Worm (Caenorhabditis elegans) whole organism, early embryonic: ENCODE results near the gene srz-12.
"Not testable (repeated sequence)": the region's sequence is repeated elsewhere in the genome, so short reads cannot be mapped to it uniquely, and the experiment has no call there.

Experiments
- B0310.2 ChIP-seq: sonication (generic microtip); optimal IDR thresholded peaks from 2 replicates; lab custom pipeline; 2016; ENCODE audit warnings: mild to moderate bottlenecking, missing genetic modification characterization, missing compliant biosample characterization
- F13C5.2 ChIP-seq: sonication (generic microtip); optimal IDR thresholded peaks from 2 replicates; lab custom pipeline; 2017; ENCODE audit warnings: mild to moderate bottlenecking, missing genetic modification characterization, inconsistent platforms, missing compliant biosample characterization
- aly-1 ChIP-seq: sonication (generic microtip); optimal IDR thresholded peaks from 2 replicates; lab custom pipeline; 2016; ENCODE audit warnings: missing genetic modification characterization, missing compliant biosample characterization
- ama-1 ChIP-seq: fragments of 150-350 bp; optimal IDR thresholded peaks from 2 replicates; lab custom pipeline; 2014
- ceh-13 ChIP-seq: fragments of 200-800 bp; sonication (Bioruptor generic); optimal IDR thresholded peaks from 2 replicates; lab custom pipeline; 2018; ENCODE audit warnings: mild to moderate bottlenecking, missing genetic modification characterization, missing compliant biosample characterization
- ceh-36 ChIP-seq: sonication (generic microtip); optimal IDR thresholded peaks from 2 replicates; lab custom pipeline; 2016; ENCODE audit warnings: missing genetic modification characterization, inconsistent platforms, missing compliant biosample characterization
- ets-7 ChIP-seq: sonication (generic microtip); optimal IDR thresholded peaks from 2 replicates; lab custom pipeline; 2016; ENCODE audit warnings: missing genotype, missing genetic modification characterization, missing compliant biosample characterization
- flt-1 ChIP-seq: fragments of 200-800 bp; sonication (Bioruptor generic); IDR thresholded peaks from 2 replicates; pipeline ENCODE4 v1.3.6; 2022; ENCODE audit warnings: missing genetic modification characterization, missing compliant biosample characterization
- hmbx-1 ChIP-seq: sonication (generic microtip); optimal IDR thresholded peaks from 2 replicates; lab custom pipeline; 2016; ENCODE audit warnings: mild to moderate bottlenecking, missing genetic modification characterization, missing compliant biosample characterization
- hmg-4 ChIP-seq: fragments of 200-800 bp; sonication (Bioruptor generic); optimal IDR thresholded peaks from 2 replicates; lab custom pipeline; 2018; ENCODE audit warnings: mild to moderate bottlenecking, missing genetic modification characterization, missing compliant biosample characterization
- hnd-1 ChIP-seq: sonication (generic microtip); optimal IDR thresholded peaks from 2 replicates; lab custom pipeline; 2016; ENCODE audit warnings: missing genetic modification characterization, missing compliant biosample characterization
- pes-1 ChIP-seq: fragments of 200-800 bp; sonication (Bioruptor generic); IDR thresholded peaks from 2 replicates; pipeline ENCODE4 v1.3.6; 2022; ENCODE audit warnings: missing genetic modification reagents, missing genetic modification characterization, missing compliant biosample characterization
- scrt-1 ChIP-seq: fragments of 200-800 bp; sonication (Bioruptor generic); IDR thresholded peaks from 2 replicates; pipeline ENCODE4 v1.3.6; 2022; ENCODE audit warnings: missing genetic modification characterization, missing compliant biosample characterization
- sea-1 ChIP-seq: fragments of 200-800 bp; sonication (Bioruptor generic); conservative IDR thresholded peaks from 2 replicates; pipeline ENCODE4 v1.3.6; 2022; ENCODE audit warnings: missing genetic modification characterization, missing compliant biosample characterization
- tbx-11 ChIP-seq: fragments of 200-800 bp; sonication (Bioruptor generic); IDR thresholded peaks from 2 replicates; pipeline ENCODE4 v1.3.6; 2022; ENCODE audit warnings: missing genetic modification characterization, missing compliant biosample characterization
- tbx-37 ChIP-seq: fragments of 200-800 bp; sonication (Bioruptor generic); conservative IDR thresholded peaks from 2 replicates; pipeline ENCODE4 v1.3.6; 2022; ENCODE audit warnings: missing genetic modification reagents, missing genetic modification characterization, missing compliant biosample characterization
- tra-4 ChIP-seq: sonication (generic microtip); optimal IDR thresholded peaks from 2 replicates; lab custom pipeline; 2017; ENCODE audit warnings: missing genetic modification characterization, missing compliant biosample characterization

The srz-12 gene

DNA sequence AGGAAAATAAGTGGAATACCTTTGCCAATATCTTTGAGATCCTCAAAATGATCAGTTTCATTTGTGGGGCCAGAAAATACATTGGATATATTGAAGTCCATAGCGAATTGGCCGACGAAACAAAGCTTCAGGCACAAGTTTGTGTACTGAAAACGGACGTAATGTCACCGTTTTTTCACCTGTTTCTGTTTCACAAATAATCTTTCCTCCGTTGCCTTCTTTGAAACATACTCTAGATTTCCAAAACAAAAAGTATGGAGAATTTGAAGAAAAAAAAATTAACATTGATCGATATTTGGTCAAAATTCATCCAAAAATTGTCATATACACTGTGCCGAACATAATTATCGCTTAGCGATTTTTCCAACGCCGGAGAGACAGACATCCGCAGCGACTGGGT, at the start of gene srz-12:
srz-12 (minus strand) TSS at position 101 of the 400 bp plus-strand sequence.
- TF ChIP-seq F13C5.2 (no peak), aly-1 (tag; lab: Kevin White, UChicago) (no peak), hmbx-1 (tag; lab: Kevin White, UChicago) (no peak), sea-1 (GFP tag; lab: Robert Waterston, UW) (no peak), tbx-37 (GFP tag; lab: Robert Waterston, UW) (no peak)

DNA sequence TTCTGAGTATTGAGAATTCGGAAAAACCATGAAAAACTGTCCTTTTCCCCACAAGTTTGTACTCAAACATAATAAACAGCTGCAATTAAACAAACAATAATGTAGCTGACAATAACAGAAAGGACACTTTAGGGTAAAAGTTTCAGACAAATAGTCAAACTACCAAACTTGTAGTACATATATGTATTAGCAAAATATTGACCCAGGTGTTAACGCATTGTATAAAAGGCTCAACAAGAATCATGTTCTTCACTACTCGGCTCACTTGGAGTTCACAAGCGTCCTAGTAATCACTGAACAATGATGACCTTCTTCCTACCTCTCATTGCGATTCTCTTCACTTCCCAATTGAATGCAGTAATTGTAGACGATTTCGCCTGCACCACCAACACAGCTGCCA, 49.3 kb upstream of the srz-12 start, which contains the start of gene F35E8.6:
F35E8.6 (plus strand) TSS at position 301 of the 400 bp plus-strand sequence.
- TF ChIP-seq aly-1 (tag; lab: Kevin White, UChicago) (no peak), tra-4 (tag; lab: Kevin White, UChicago) (no peak), hnd-1 (tag; lab: Kevin White, UChicago) (no peak), tbx-11 (no peak), ceh-13 (GFP tag; lab: Kevin White, UChicago) (no peak), tbx-37 (GFP tag; lab: Robert Waterston, UW) (no peak), scrt-1 (GFP tag; lab: Robert Waterston, UW) (no peak), hmbx-1 (tag; lab: Kevin White, UChicago) (no peak), flt-1 (GFP tag; lab: Robert Waterston, UW) (no peak), ets-7 (tag; lab: Kevin White, UChicago) (no peak), hmg-4 (GFP tag; lab: Kevin White, UChicago) (no peak), ceh-36 (tag; lab: Kevin White, UChicago) (no peak), pes-1 (GFP tag; lab: Robert Waterston, UW) (no peak), F13C5.2 (no peak), sea-1 (GFP tag; lab: Robert Waterston, UW) (no peak)

DNA sequence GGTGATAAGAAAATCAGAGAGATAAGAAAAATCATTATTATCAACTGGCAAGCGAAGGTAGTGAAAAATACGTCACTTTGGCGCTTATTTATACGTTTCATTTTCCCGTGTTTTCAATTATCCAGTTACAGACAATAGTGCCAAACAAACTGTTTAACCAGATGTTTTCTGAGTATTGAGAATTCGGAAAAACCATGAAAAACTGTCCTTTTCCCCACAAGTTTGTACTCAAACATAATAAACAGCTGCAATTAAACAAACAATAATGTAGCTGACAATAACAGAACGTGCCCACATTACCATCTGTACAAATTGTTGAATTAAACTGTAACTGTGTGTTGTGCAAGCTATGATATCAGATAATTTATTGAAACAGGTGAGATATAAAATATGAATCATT, 43.0 kb upstream of the srz-12 start, which contains the start of the genes F35E8.1 and F35E8.2:
F35E8.1 (minus strand) TSS at position 101 of the 400 bp plus-strand sequence.
F35E8.2 (plus strand) TSS at position 132 of the 400 bp plus-strand sequence.
- TF ChIP-seq ceh-36, ets-7, hnd-1 (tag; lab: Kevin White, UChicago): not testable (repeated sequence)

DNA sequence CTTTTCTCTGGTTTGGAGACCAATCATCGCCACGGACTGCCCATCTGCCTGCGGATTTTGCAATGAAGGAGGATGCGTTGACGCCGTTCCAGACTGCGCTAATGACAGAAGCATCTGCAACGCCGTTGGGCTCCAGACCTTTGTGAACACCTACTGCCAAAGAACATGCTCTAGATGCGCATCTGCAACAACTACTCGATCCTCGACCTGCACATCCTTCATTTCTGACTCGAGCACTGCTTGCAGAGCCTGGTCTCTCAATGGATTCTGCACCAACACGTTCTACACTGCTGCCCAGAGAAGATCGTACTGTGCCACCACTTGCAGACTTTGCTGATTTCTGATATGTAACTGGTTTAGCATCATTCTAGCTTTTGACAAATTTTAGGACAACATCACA, 38.1 kb upstream of the srz-12 start:
- TF ChIP-seq sea-1 (GFP tag; lab: Robert Waterston, UW) (no peak), hmbx-1 (tag; lab: Kevin White, UChicago) (no peak), flt-1 (GFP tag; lab: Robert Waterston, UW) (no peak)

DNA sequence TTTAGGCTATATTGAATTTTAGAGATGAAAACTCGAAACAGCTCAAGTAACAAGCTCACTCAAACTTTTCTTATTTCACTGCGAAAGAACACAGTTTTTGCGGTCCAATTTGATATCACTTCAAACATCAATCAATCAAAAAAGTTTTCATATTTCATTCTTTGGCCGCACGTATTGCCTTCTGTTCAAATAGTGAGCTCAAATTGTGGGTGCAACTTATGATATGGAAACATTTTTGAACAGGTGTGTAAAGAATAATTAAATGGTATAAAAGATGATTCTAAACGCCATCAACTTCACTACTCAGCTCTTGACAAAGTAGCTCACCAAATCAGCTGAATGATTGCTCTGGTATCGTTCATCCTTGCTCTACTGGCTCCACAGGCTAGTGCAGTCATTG, 37.2 kb upstream of the srz-12 start, which contains the start of gene T06C12.14:
T06C12.14 (plus strand) TSS at position 301 of the 400 bp plus-strand sequence.
- no peak for TF ChIP-seq tbx-11
- no peak for TF ChIP-seq ceh-13 (GFP tag; lab: Kevin White, UChicago)
- TF ChIP-seq tbx-37 (GFP tag; lab: Robert Waterston, UW): no peak
- no peak for TF ChIP-seq hnd-1 (tag; lab: Kevin White, UChicago)
- no peak for TF ChIP-seq scrt-1 (GFP tag; lab: Robert Waterston, UW)
- no peak for TF ChIP-seq hmbx-1 (tag; lab: Kevin White, UChicago)
- TF ChIP-seq pes-1 (GFP tag; lab: Robert Waterston, UW): no peak
- no peak for TF ChIP-seq sea-1 (GFP tag; lab: Robert Waterston, UW)
- TF ChIP-seq F13C5.2: no peak
- TF ChIP-seq tra-4 (tag; lab: Kevin White, UChicago): no peak
- no peak for TF ChIP-seq ceh-36 (tag; lab: Kevin White, UChicago)
- no peak for TF ChIP-seq B0310.2 (tag; lab: Kevin White, UChicago)
- TF ChIP-seq aly-1 (tag; lab: Kevin White, UChicago): no peak
- no peak for TF ChIP-seq ets-7 (tag; lab: Kevin White, UChicago)
- no peak for TF ChIP-seq ama-1 (lab: Kevin White, UChicago)
- TF ChIP-seq flt-1 (GFP tag; lab: Robert Waterston, UW): no peak

DNA sequence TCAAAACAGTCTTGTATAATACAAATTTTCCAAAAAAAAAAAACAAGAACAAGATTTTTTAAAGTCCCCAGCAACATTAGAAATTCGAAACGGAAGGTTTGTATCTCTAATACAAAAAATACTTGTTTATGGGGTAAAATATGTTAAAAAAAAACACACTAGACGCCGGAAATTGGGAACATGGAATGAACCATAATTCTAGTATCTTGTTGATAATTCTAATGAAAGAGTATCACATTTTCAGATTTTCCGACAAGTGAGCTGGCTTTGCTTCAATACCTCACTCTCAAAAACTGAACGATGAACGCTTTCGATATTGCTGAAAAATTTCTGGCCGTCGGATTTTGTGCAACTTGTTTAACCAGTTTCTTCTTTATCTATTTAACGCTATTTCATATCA, 35.2 kb upstream of the srz-12 start, which contains the start of gene str-60:
str-60 (plus strand) TSS at position 301 of the 400 bp plus-strand sequence.
- TF ChIP-seq tbx-37 (GFP tag; lab: Robert Waterston, UW): no peak
- TF ChIP-seq flt-1 (GFP tag; lab: Robert Waterston, UW): no peak
- TF ChIP-seq tra-4 (tag; lab: Kevin White, UChicago): no peak
- no peak for TF ChIP-seq ceh-13 (GFP tag; lab: Kevin White, UChicago)
- TF ChIP-seq B0310.2 (tag; lab: Kevin White, UChicago): no peak
- no peak for TF ChIP-seq hmg-4 (GFP tag; lab: Kevin White, UChicago)
- TF ChIP-seq hnd-1 (tag; lab: Kevin White, UChicago): no peak
- TF ChIP-seq sea-1 (GFP tag; lab: Robert Waterston, UW): no peak

DNA sequence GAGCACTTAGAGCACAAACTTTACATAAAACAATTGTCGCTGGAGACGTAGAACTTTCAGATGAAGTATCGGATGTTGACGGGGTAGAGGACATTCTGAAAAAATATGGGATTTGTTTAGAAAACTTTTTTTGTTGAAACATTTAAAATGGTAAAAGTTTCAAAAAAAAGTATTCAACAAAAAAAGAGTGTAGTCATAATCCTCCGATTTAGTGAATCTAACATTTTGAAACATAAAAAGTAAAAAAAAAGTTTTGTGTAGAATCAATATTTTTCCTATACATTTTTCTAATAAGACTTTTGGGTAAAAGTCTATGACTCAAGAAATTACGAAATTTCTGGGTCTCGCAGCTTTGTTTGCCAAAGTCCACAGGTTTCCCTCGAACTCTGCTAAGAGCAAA, 34.2 kb upstream of the srz-12 start, which contains the start of gene nhr-213:
nhr-213 (minus strand) TSS at position 101 of the 400 bp plus-strand sequence.
- TF ChIP-seq aly-1 (tag; lab: Kevin White, UChicago) (no peak), tbx-11 (no peak), ceh-36 (tag; lab: Kevin White, UChicago) (no peak), flt-1 (GFP tag; lab: Robert Waterston, UW) (no peak), scrt-1 (GFP tag; lab: Robert Waterston, UW) (no peak), ets-7 (tag; lab: Kevin White, UChicago) (no peak), tra-4 (tag; lab: Kevin White, UChicago) (no peak), ama-1 (lab: Kevin White, UChicago) (no peak), F13C5.2 (no peak)

DNA sequence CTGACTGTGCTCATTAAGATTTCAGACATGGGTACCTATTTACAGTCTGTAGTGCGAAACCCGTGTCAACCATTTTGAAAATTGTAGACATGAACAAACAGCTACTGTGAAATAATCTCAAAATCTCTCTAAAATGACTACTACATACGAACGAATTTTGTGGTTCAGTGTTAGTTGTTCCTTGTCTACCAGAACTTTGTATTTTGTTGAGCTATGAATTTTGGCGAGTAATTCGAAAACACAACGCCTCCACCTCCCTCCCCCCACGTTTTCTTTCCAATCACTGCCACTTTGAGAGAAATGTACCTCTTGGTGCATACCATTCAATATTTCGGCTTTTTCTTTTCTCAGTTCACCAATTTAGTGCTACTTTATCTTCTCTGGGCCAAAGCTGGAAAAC, 30.2 kb upstream of the srz-12 start, which contains the start of gene T06C12.11:
T06C12.11 (plus strand) TSS at position 301 of the 400 bp plus-strand sequence.
- no peak for TF ChIP-seq ceh-36 (tag; lab: Kevin White, UChicago)
- no peak for TF ChIP-seq flt-1 (GFP tag; lab: Robert Waterston, UW)
- TF ChIP-seq hmbx-1 (tag; lab: Kevin White, UChicago): no peak
- no peak for TF ChIP-seq ama-1 (lab: Kevin White, UChicago)
- no peak for TF ChIP-seq B0310.2 (tag; lab: Kevin White, UChicago)
- no peak for TF ChIP-seq pes-1 (GFP tag; lab: Robert Waterston, UW)
- no peak for TF ChIP-seq ceh-13 (GFP tag; lab: Kevin White, UChicago)
- no peak for TF ChIP-seq F13C5.2
- TF ChIP-seq hnd-1 (tag; lab: Kevin White, UChicago): no peak
- no peak for TF ChIP-seq tra-4 (tag; lab: Kevin White, UChicago)
- TF ChIP-seq ets-7 (tag; lab: Kevin White, UChicago): no peak
- no peak for TF ChIP-seq aly-1 (tag; lab: Kevin White, UChicago)
